Fruit fly (Drosophila melanogaster) Kc167 (cell line): ENCODE data around the gene CG6686.

Experiments used
- Sin3A ChIP-seq: fragments of >200 bp; optimal IDR thresholded peaks from 2 replicates; lab custom pipeline; 2018; ENCODE audit warnings: missing external identifiers
- psq ChIP-seq: fragments of >200 bp; optimal IDR thresholded peaks from 2 replicates; lab custom pipeline; 2017; ENCODE audit warnings: missing external identifiers
- ttk ChIP-seq: sonication (Bioruptor generic); optimal IDR thresholded peaks from 2 replicates; lab custom pipeline; 2017; ENCODE audit warnings: missing external identifiers

- TF ChIP-seq psq (lab: Kevin White, UChicago), result no peak
- TF ChIP-seq Sin3A, result no peak
- TF ChIP-seq ttk (lab: Kevin White, UChicago), result no peak
Measured at dm6 chr2L:11970853-11971397, 16.9 kb downstream of the CG6686 start.
